Fruit fly (Drosophila melanogaster): ENCODE data around the gene CG15353.

The CG15353 gene

dm6 chr2L:1980708-1981339 is 26.2 kb downstream of the CG15353 start, which contains the start of the genes CG15356 and CG15362:
CG15356 (minus strand) TSS chr2L:1980755.
CG15362 (plus strand) TSS chr2L:1981176.
- TF ChIP-seq Mnt (GFP tag; optimal IDR thresholded peaks at IDR 0.05), result peak; percentile 51
- no peak for TF ChIP-seq cnc (optimal IDR thresholded peaks at IDR 0.05)
- TF ChIP-seq bab1 (GFP tag; optimal IDR thresholded peaks at IDR 0.05), result peak; percentile 60
- TF ChIP-seq Crg-1 (GFP tag; optimal IDR thresholded peaks at IDR 0.05), result peak; percentile 52
- TF ChIP-seq CG11617 (GFP tag; optimal IDR thresholded peaks at IDR 0.05), result peak; percentile 45
- no peak for TF ChIP-seq CG7101 (tag; optimal IDR thresholded peaks at IDR 0.05)
- no peak for TF ChIP-seq Hr96 (GFP tag; optimal IDR thresholded peaks at IDR 0.05)
- TF ChIP-seq CG12768 (GFP tag; optimal IDR thresholded peaks at IDR 0.05), result peak; percentile 55
- TF ChIP-seq CG14711 (tag; optimal IDR thresholded peaks at IDR 0.05), result peak; percentile 13
- peak; percentile 66 for TF ChIP-seq toe (GFP tag; optimal IDR thresholded peaks at IDR 0.05)
- TF ChIP-seq pad (GFP tag; optimal IDR thresholded peaks at IDR 0.05), result peak; percentile 38
- TF ChIP-seq tj (GFP tag; optimal IDR thresholded peaks at IDR 0.05), result no peak
- no peak for TF ChIP-seq cic (GFP tag; optimal IDR thresholded peaks at IDR 0.05)
- TF ChIP-seq CG5204 (GFP tag; optimal IDR thresholded peaks at IDR 0.05), result no peak
- TF ChIP-seq CG33017 (tag; optimal IDR thresholded peaks at IDR 0.05), result no peak
- TF ChIP-seq Clk (GFP tag; optimal IDR thresholded peaks at IDR 0.05), result no peak
- no peak for TF ChIP-seq kay (GFP tag; ENCODE audit: borderline replicate concordance)
- TF ChIP-seq ovo (GFP tag; optimal IDR thresholded peaks at IDR 0.05), result no peak
- TF ChIP-seq CG7045 (GFP tag; optimal IDR thresholded peaks at IDR 0.05), result peak; percentile 29
- peak; percentile 70 for TF ChIP-seq CG1620 (GFP tag; optimal IDR thresholded peaks at IDR 0.05)

- TF ChIP-seq Mnt (GFP tag; optimal IDR thresholded peaks at IDR 0.05) (no peak), tj (GFP tag; optimal IDR thresholded peaks at IDR 0.05) (no peak), cic (GFP tag; optimal IDR thresholded peaks at IDR 0.05) (no peak), Hr96 (GFP tag; optimal IDR thresholded peaks at IDR 0.05) (no peak), Clk (GFP tag; optimal IDR thresholded peaks at IDR 0.05) (no peak), pad (GFP tag; optimal IDR thresholded peaks at IDR 0.05) (no peak), cnc (optimal IDR thresholded peaks at IDR 0.05) (no peak), CG11617 (GFP tag; optimal IDR thresholded peaks at IDR 0.05) (no peak), bab1 (GFP tag; optimal IDR thresholded peaks at IDR 0.05) (no peak), CG12768 (GFP tag; optimal IDR thresholded peaks at IDR 0.05) (no peak), CG33017 (tag; optimal IDR thresholded peaks at IDR 0.05) (no peak), ovo (GFP tag; optimal IDR thresholded peaks at IDR 0.05) (no peak), Crg-1 (GFP tag; optimal IDR thresholded peaks at IDR 0.05) (no peak), CG7045 (GFP tag; optimal IDR thresholded peaks at IDR 0.05) (no peak), CG1620 (GFP tag; optimal IDR thresholded peaks at IDR 0.05) (no peak), CG5204 (GFP tag; optimal IDR thresholded peaks at IDR 0.05) (no peak), CG7101 (tag; optimal IDR thresholded peaks at IDR 0.05) (no peak)
These were observed 27.7 kb downstream of the CG15353 start for dm6 chr2L:1979196-1979818.

dm6 chr2L:1975473-1975872 is 31.5 kb downstream of the CG15353 start:
- TF ChIP-seq bab1 (GFP tag; optimal IDR thresholded peaks at IDR 0.05) (no peak), Mnt (GFP tag; optimal IDR thresholded peaks at IDR 0.05) (no peak), CG7101 (tag; optimal IDR thresholded peaks at IDR 0.05) (no peak), CG14711 (tag; optimal IDR thresholded peaks at IDR 0.05) (no peak), CG33017 (tag; optimal IDR thresholded peaks at IDR 0.05) (no peak), Clk (GFP tag; optimal IDR thresholded peaks at IDR 0.05) (no peak), CG5204 (GFP tag; optimal IDR thresholded peaks at IDR 0.05) (no peak)

dm6 chr2L:1973957-1974356 is 33.0 kb downstream of the CG15353 start, which contains the start of gene Der-1:
Der-1 (plus strand) TSS chr2L:1973957.
- peak; percentile 14 for TF ChIP-seq Crg-1 (GFP tag; optimal IDR thresholded peaks at IDR 0.05)
- peak; percentile 7 for TF ChIP-seq bab1 (GFP tag; optimal IDR thresholded peaks at IDR 0.05)
- TF ChIP-seq CG33017 (tag; optimal IDR thresholded peaks at IDR 0.05), result no peak
- TF ChIP-seq CG7101 (tag; optimal IDR thresholded peaks at IDR 0.05), result peak; percentile 4
- TF ChIP-seq CG1620 (GFP tag; optimal IDR thresholded peaks at IDR 0.05), result peak; percentile 4
- peak; percentile 3 for TF ChIP-seq Mnt (GFP tag; optimal IDR thresholded peaks at IDR 0.05)

- TF ChIP-seq CG33017 (tag; optimal IDR thresholded peaks at IDR 0.05) (no peak), CG7101 (tag; optimal IDR thresholded peaks at IDR 0.05) (no peak), bab1 (GFP tag; optimal IDR thresholded peaks at IDR 0.05) (no peak), pad (GFP tag; optimal IDR thresholded peaks at IDR 0.05) (no peak), ovo (GFP tag; optimal IDR thresholded peaks at IDR 0.05) (peak; percentile 9)
These were observed 34.4 kb downstream of the CG15353 start for dm6 chr2L:1972450-1973119.

- TF ChIP-seq Hr96 (GFP tag; optimal IDR thresholded peaks at IDR 0.05) (peak; percentile 40), tj (GFP tag; optimal IDR thresholded peaks at IDR 0.05) (no peak), ovo (GFP tag; optimal IDR thresholded peaks at IDR 0.05) (no peak), CG33017 (tag; optimal IDR thresholded peaks at IDR 0.05) (no peak), CG5204 (GFP tag; optimal IDR thresholded peaks at IDR 0.05) (no peak), pad (GFP tag; optimal IDR thresholded peaks at IDR 0.05) (peak; percentile 42), CG14711 (tag; optimal IDR thresholded peaks at IDR 0.05) (no peak), bab1 (GFP tag; optimal IDR thresholded peaks at IDR 0.05) (no peak), cic (GFP tag; optimal IDR thresholded peaks at IDR 0.05) (no peak), CG7045 (GFP tag; optimal IDR thresholded peaks at IDR 0.05) (peak; percentile 57), Crg-1 (GFP tag; optimal IDR thresholded peaks at IDR 0.05) (peak; percentile 47), toe (GFP tag; optimal IDR thresholded peaks at IDR 0.05) (no peak), CG7101 (tag; optimal IDR thresholded peaks at IDR 0.05) (peak; percentile 23), CG12768 (GFP tag; optimal IDR thresholded peaks at IDR 0.05) (peak; percentile 61), Clk (GFP tag; optimal IDR thresholded peaks at IDR 0.05) (peak; percentile 63)
These were observed 36.6 kb downstream of the CG15353 start, which contains the start of gene erm for dm6 chr2L:1970312-1970929. erm (minus strand) TSS chr2L:1970362.
